Worm (Caenorhabditis elegans) whole organism, midembryonic: ENCODE measurements around the gene dcaf-13.

Experiments
- T22C8.4 ChIP-seq: fragments of 200-800 bp; sonication (Bioruptor generic); IDR thresholded peaks from 2 replicates; pipeline ENCODE4 v1.3.6; 2022; ENCODE audit warnings: missing genetic modification characterization, missing compliant biosample characterization
- flt-1 ChIP-seq: fragments of 200-800 bp; sonication (Bioruptor generic); IDR thresholded peaks from 2 replicates; pipeline ENCODE4 v1.3.6; 2022; ENCODE audit warnings: missing genetic modification characterization, missing compliant biosample characterization
- klf-2 ChIP-seq: fragments of 200-800 bp; sonication (Bioruptor generic); conservative IDR thresholded peaks from 2 replicates; pipeline ENCODE4 v1.3.6; 2022; ENCODE audit warnings: missing genetic modification reagents, missing genetic modification characterization, missing compliant biosample characterization
- med-1 ChIP-seq: sonication (generic microtip); optimal IDR thresholded peaks from 2 replicates; lab custom pipeline; 2017; ENCODE audit warnings: missing genetic modification characterization, mild to moderate bottlenecking, missing compliant biosample characterization, antibody characterized with exemption, missing genetic modification reagents; ENCODE audit not compliant: insufficient read depth
- ref-1 ChIP-seq: fragments of 200-800 bp; sonication (Bioruptor generic); conservative IDR thresholded peaks from 2 replicates; pipeline ENCODE4 v1.3.6; 2022; ENCODE audit warnings: missing genetic modification reagents, missing genetic modification characterization, missing compliant biosample characterization
- tab-1 ChIP-seq: fragments of 200-800 bp; sonication (Bioruptor generic); IDR thresholded peaks from 2 replicates; pipeline ENCODE4 v1.3.6; 2022; ENCODE audit warnings: missing genetic modification characterization, missing compliant biosample characterization
- ztf-23 ChIP-seq: fragments of 200-800 bp; sonication (Bioruptor generic); IDR thresholded peaks from 2 replicates; pipeline ENCODE4 v1.3.6; 2022; ENCODE audit warnings: missing genetic modification reagents, missing genetic modification characterization, missing compliant biosample characterization
- ztf-29 ChIP-seq: fragments of 200-800 bp; sonication (Bioruptor generic); IDR thresholded peaks from 2 replicates; pipeline ENCODE4 v1.3.6; 2022; ENCODE audit warnings: missing genetic modification reagents, missing genetic modification characterization, missing compliant biosample characterization

ce11 chrII:4467869-4468268 lies 43.2 kb upstream of the dcaf-13 start, which contains the start of gene W06B4.2:
- TF ChIP-seq flt-1 (GFP tag; lab: Robert Waterston, UW) (no peak), ztf-29 (no peak), ztf-23 (GFP tag; lab: Robert Waterston, UW) (no peak), med-1 (GFP tag; lab: Kevin White, UChicago) (no peak), tab-1 (GFP tag; lab: Robert Waterston, UW) (no peak), klf-2 (no peak), T22C8.4 (GFP tag; lab: Robert Waterston, UW) (no peak), ref-1 (GFP tag; lab: Robert Waterston, UW) (no peak)
